Fruit fly (Drosophila melanogaster): ENCODE results near the gene CG43084.

CG43084 gene

dm6 chr3L:15700338-15700966 is 49.8 kb downstream of the CG43084 start (continued):
- TF ChIP-seq wor (GFP tag; IDR thresholded peaks at IDR 0.05) (no peak), CG10274 (GFP tag; optimal IDR thresholded peaks at IDR 0.05) (no peak), CG32767 (GFP tag; IDR thresholded peaks at IDR 0.05) (peak; percentile 23; the same call in 1 of the 2 replicates), Antp (GFP tag; optimal IDR thresholded peaks at IDR 0.05) (no peak), chif (GFP tag; optimal IDR thresholded peaks at IDR 0.05) (peak in 1 of 2 experiments; percentile 58), CrebB (tag; optimal IDR thresholded peaks at IDR 0.05) (no peak), Mad (GFP tag; optimal IDR thresholded peaks at IDR 0.05) (no peak), fd64A (GFP tag; optimal IDR thresholded peaks at IDR 0.05) (no peak), CG18011 (GFP tag; optimal IDR thresholded peaks at IDR 0.05) (no peak), her (GFP tag; optimal IDR thresholded peaks at IDR 0.05) (no peak), zen2 (GFP tag; IDR thresholded peaks at IDR 0.05; ENCODE audit: partially characterized antibody) (no peak), lov (optimal IDR thresholded peaks at IDR 0.05) (no peak), lov (GFP tag; IDR thresholded peaks at IDR 0.05) (no peak), sim (GFP tag; IDR thresholded peaks at IDR 0.05) (no peak), corto (GFP tag; optimal IDR thresholded peaks at IDR 0.05) (peak; percentile 44), CG1529 (GFP tag; optimal IDR thresholded peaks at IDR 0.05) (peak; percentile 50), CG9932 (GFP tag; IDR thresholded peaks at IDR 0.05) (no peak), zf30C (GFP tag; optimal IDR thresholded peaks at IDR 0.05) (peak; percentile 97), gsb-n (tag; optimal IDR thresholded peaks at IDR 0.05) (peak; percentile 76), CG33557 (GFP tag; optimal IDR thresholded peaks at IDR 0.05) (peak; percentile 83), stc (GFP tag; IDR thresholded peaks at IDR 0.05) (no peak), Oli (tag; optimal IDR thresholded peaks at IDR 0.05) (peak; percentile 42), hbn (GFP tag; IDR thresholded peaks at IDR 0.05; ENCODE audit: partially characterized antibody) (no peak), CG4424 (GFP tag; optimal IDR thresholded peaks at IDR 0.05) (peak; percentile 49), Doc2 (GFP tag; IDR thresholded peaks at IDR 0.05) (no peak), GATAe (GFP tag; conservative IDR thresholded peaks at IDR 0.05) (no peak), sna (GFP tag; IDR thresholded peaks at IDR 0.05; ENCODE audit: partially characterized antibody) (no peak), CG31441 (GFP tag; IDR thresholded peaks at IDR 0.05) (peak; percentile 49; the same call in 1 of the 2 replicates), CG4328 (GFP tag; optimal IDR thresholded peaks at IDR 0.05) (no peak), chn (GFP tag; optimal IDR thresholded peaks at IDR 0.05) (no peak), Sry-β (GFP tag; optimal IDR thresholded peaks at IDR 0.05) (no peak), HLHmδ (GFP tag; optimal IDR thresholded peaks at IDR 0.05) (no peak), CG7556 (GFP tag; optimal IDR thresholded peaks at IDR 0.05) (peak; percentile 72), Ets65A (GFP tag) (no peak), CG15601 (tag; optimal IDR thresholded peaks at IDR 0.05) (peak; percentile 66), jigr1 (GFP tag; IDR thresholded peaks at IDR 0.05) (no peak), Chrac-16 (GFP tag; optimal IDR thresholded peaks at IDR 0.05) (peak; percentile 63), ftz-f1 (GFP tag; optimal IDR thresholded peaks at IDR 0.05) (no peak), CG8290 (GFP tag; optimal IDR thresholded peaks at IDR 0.05) (peak; percentile 19), CG8290 (tag; optimal IDR thresholded peaks at IDR 0.05) (peak in 1 of 2 experiments; percentile 41), Stat92E (GFP tag; optimal IDR thresholded peaks at IDR 0.05) (peak in 1 of 3 experiments; percentile 23), run (tag; optimal IDR thresholded peaks at IDR 0.05) (no peak), Rx (GFP tag; IDR thresholded peaks at IDR 0.05) (no peak), Scr (GFP tag; IDR thresholded peaks at IDR 0.05; ENCODE audit: partially characterized antibody) (no peak), fu2 (GFP tag; optimal IDR thresholded peaks at IDR 0.05) (no peak), pan (optimal IDR thresholded peaks at IDR 0.05) (no peak), pan (GFP tag; optimal IDR thresholded peaks at IDR 0.05 in 1 of 2, IDR thresholded peaks at IDR 0.05 in 1 of 2) (no peak), CG12155 (GFP tag; optimal IDR thresholded peaks at IDR 0.05) (no peak), slou (GFP tag; optimal IDR thresholded peaks at IDR 0.05) (no peak), CG16813 (GFP tag; IDR thresholded peaks at IDR 0.05; ENCODE audit: partially characterized antibody) (no peak), CG18619 (GFP tag; optimal IDR thresholded peaks at IDR 0.05) (peak; percentile 6)

Measured in whole organism, embryonic.